Worm (Caenorhabditis elegans) whole organism, young adult: ENCODE results near the gene C15C8.5.

Source experiments
- B0336.3 ChIP-seq: fragments of 200-800 bp; sonication (Bioruptor generic); IDR thresholded peaks from 2 replicates; pipeline ENCODE4 v1.3.6; 2022; ENCODE audit warnings: missing genetic modification characterization, missing compliant biosample characterization
- C17E4.6 ChIP-seq: fragments of 200-800 bp; sonication (Bioruptor generic); IDR thresholded peaks from 2 replicates; pipeline ENCODE4 v1.3.6; 2022; ENCODE audit warnings: missing genetic modification reagents, missing genetic modification characterization, missing compliant biosample characterization
- D2030.7 ChIP-seq: fragments of 200-800 bp; sonication (Bioruptor generic); IDR thresholded peaks from 2 replicates; pipeline ENCODE4 v1.3.6; 2022; ENCODE audit warnings: missing genetic modification reagents, missing genetic modification characterization, missing compliant biosample characterization
- F22D6.2 ChIP-seq: sonication (generic microtip); optimal IDR thresholded peaks from 2 replicates; lab custom pipeline; 2016; ENCODE audit warnings: mild to moderate bottlenecking, missing genetic modification characterization, missing compliant biosample characterization
- F23B12.7 ChIP-seq: sonication (generic microtip); optimal IDR thresholded peaks from 2 replicates; lab custom pipeline; 2017; ENCODE audit warnings: missing genetic modification characterization, mild to moderate bottlenecking, missing compliant biosample characterization, antibody characterized with exemption, moderate library complexity; ENCODE audit not compliant: insufficient read depth
- F33H1.4 ChIP-seq: fragments of 200-800 bp; sonication (Bioruptor generic); IDR thresholded peaks from 2 replicates; pipeline ENCODE4 v1.3.6; 2022; ENCODE audit warnings: missing genetic modification reagents, missing genetic modification characterization, missing compliant biosample characterization
- F39B2.1 ChIP-seq: fragments of 200-800 bp; sonication (Bioruptor generic); IDR thresholded peaks from 2 replicates; pipeline ENCODE4 v1.3.6; 2022; ENCODE audit warnings: missing genetic modification reagents, missing genetic modification characterization, missing compliant biosample characterization
- F52B5.7 ChIP-seq: sonication (generic microtip); optimal IDR thresholded peaks from 2 replicates; lab custom pipeline; 2016; ENCODE audit warnings: mild to moderate bottlenecking, missing genetic modification characterization, missing compliant biosample characterization
- F55B11.4 ChIP-seq: sonication (generic microtip); optimal IDR thresholded peaks from 2 replicates; lab custom pipeline; 2016; ENCODE audit warnings: missing compliant biosample characterization, missing genetic modification characterization, borderline replicate concordance; ENCODE audit not compliant: insufficient read depth
- K11D2.4 ChIP-seq: fragments of 200-800 bp; sonication (Bioruptor generic); IDR thresholded peaks from 2 replicates; pipeline ENCODE4 v1.3.6; 2022; ENCODE audit warnings: missing genetic modification reagents, missing genetic modification characterization, missing compliant biosample characterization
- Y53G8AR.9 ChIP-seq: fragments of 200-800 bp; sonication (Bioruptor generic); conservative IDR thresholded peaks from 2 replicates; pipeline ENCODE4 v1.3.6; 2022; ENCODE audit warnings: missing genetic modification reagents, missing genetic modification characterization, missing compliant biosample characterization
- Y79H2A.3 ChIP-seq: fragments of 200-800 bp; sonication (Bioruptor generic); conservative IDR thresholded peaks from 2 replicates; pipeline ENCODE4 v1.3.6; 2022; ENCODE audit warnings: missing genetic modification reagents, missing genetic modification characterization, missing compliant biosample characterization
- Y95B8A.8 ChIP-seq: fragments of 200-800 bp; sonication (Bioruptor generic); IDR thresholded peaks from 2 replicates; pipeline ENCODE4 v1.3.6; 2022; ENCODE audit warnings: missing genetic modification reagents, missing genetic modification characterization, missing compliant biosample characterization
- aptf-3 ChIP-seq: fragments of 200-800 bp; sonication (Bioruptor generic); IDR thresholded peaks from 2 replicates; pipeline ENCODE4 v1.3.6; 2022; ENCODE audit warnings: missing genetic modification characterization, missing compliant biosample characterization
- atf-7 ChIP-seq: sonication (generic microtip); optimal IDR thresholded peaks from 2 replicates; lab custom pipeline; 2017; ENCODE audit warnings: mild to moderate bottlenecking, missing genetic modification characterization, missing compliant biosample characterization
- athp-1 ChIP-seq: sonication (generic microtip); optimal IDR thresholded peaks from 2 replicates; lab custom pipeline; 2017; ENCODE audit warnings: mild to moderate bottlenecking, missing genetic modification characterization, missing compliant biosample characterization
- attf-3 ChIP-seq: fragments of 200-800 bp; sonication (Bioruptor generic); conservative IDR thresholded peaks from 2 replicates; pipeline ENCODE4 v1.3.6; 2022; ENCODE audit warnings: missing genetic modification reagents, missing genetic modification characterization, missing compliant biosample characterization
- attf-5 ChIP-seq: fragments of 200-800 bp; sonication (Bioruptor generic); optimal IDR thresholded peaks from 2 replicates; lab custom pipeline; 2018; ENCODE audit warnings: mild to moderate bottlenecking, missing genetic modification characterization, missing compliant biosample characterization
- attf-6 ChIP-seq: fragments of 200-800 bp; sonication (Bioruptor generic); IDR thresholded peaks from 2 replicates; pipeline ENCODE4 v1.3.6; 2022; ENCODE audit warnings: missing genetic modification reagents, missing genetic modification characterization, missing compliant biosample characterization
- bed-1 ChIP-seq: fragments of 200-800 bp; sonication (Bioruptor generic); IDR thresholded peaks from 2 replicates; pipeline ENCODE4 v1.3.6; 2022; ENCODE audit warnings: missing genetic modification reagents, missing genetic modification characterization, missing compliant biosample characterization
- cebp-1 ChIP-seq, 2 experiments: fragments of 200-800 bp in 1 of 2; sonication (Bioruptor generic) in 1 of 2; sonication (generic microtip) in 1 of 2; IDR thresholded peaks in 1 of 2; optimal IDR thresholded peaks in 1 of 2; 2 replicates each; pipeline versions ENCODE4 v1.3.6 to Lab custom; 2017 to 2022; ENCODE audit warnings: missing compliant biosample characterization in 2 of 2, missing genetic modification characterization in 2 of 2, mild to moderate bottlenecking in 1 of 2, missing genetic modification reagents in 1 of 2, moderate library complexity in 1 of 2
- ceh-40 ChIP-seq: fragments of 200-800 bp; sonication (Bioruptor generic); IDR thresholded peaks from 2 replicates; pipeline ENCODE4 v1.3.6; 2022; ENCODE audit warnings: missing genetic modification characterization, missing compliant biosample characterization
- ceh-79 ChIP-seq: sonication (generic microtip); optimal IDR thresholded peaks from 2 replicates; lab custom pipeline; 2017; ENCODE audit warnings: mild to moderate bottlenecking, missing genetic modification characterization, missing compliant biosample characterization
- dpff-1 ChIP-seq: sonication (generic microtip); optimal IDR thresholded peaks from 2 replicates; lab custom pipeline; 2017; ENCODE audit warnings: mild to moderate bottlenecking, missing genetic modification characterization, missing compliant biosample characterization
- dpl-1 ChIP-seq: fragments of 150-350 bp; optimal IDR thresholded peaks from 2 replicates; lab custom pipeline; 2014; ENCODE audit warnings: missing biosample characterization, missing genetic modification reagents, missing genetic modification characterization
- fkh-3 ChIP-seq: sonication (generic microtip); optimal IDR thresholded peaks from 2 replicates; lab custom pipeline; 2016; ENCODE audit warnings: mild to moderate bottlenecking, missing genetic modification characterization, missing compliant biosample characterization
- gei-17 ChIP-seq: fragments of 200-800 bp; sonication (Bioruptor generic); optimal IDR thresholded peaks from 2 replicates; lab custom pipeline; 2018; ENCODE audit warnings: mild to moderate bottlenecking, missing genetic modification characterization, missing compliant biosample characterization
- him-1 ChIP-seq: sonication (generic microtip); optimal IDR thresholded peaks from 2 replicates; lab custom pipeline; 2016; ENCODE audit warnings: missing genotype, missing genetic modification reagents, missing genetic modification characterization, missing compliant biosample characterization
- hmg-20 ChIP-seq: fragments of 200-800 bp; sonication (Bioruptor generic); IDR thresholded peaks from 2 replicates; pipeline ENCODE4 v1.3.6; 2022; ENCODE audit warnings: missing genetic modification reagents, missing genetic modification characterization, missing compliant biosample characterization
- hrde-1 ChIP-seq: sonication (generic microtip); optimal IDR thresholded peaks from 2 replicates; lab custom pipeline; 2016; ENCODE audit warnings: missing genetic modification characterization, mild to moderate bottlenecking, missing compliant biosample characterization, moderate library complexity, missing genotype, missing genetic modification reagents, borderline replicate concordance
- let-607 ChIP-seq, 2 experiments: fragments of 200-800 bp in 1 of 2; sonication (Bioruptor generic) in 1 of 2; sonication (generic microtip) in 1 of 2; optimal IDR thresholded peaks; 2 replicates each; lab custom pipeline; 2016 to 2018; ENCODE audit warnings: mild to moderate bottlenecking in 2 of 2, missing compliant biosample characterization in 2 of 2, missing genetic modification characterization in 2 of 2, moderate library complexity in 2 of 2, missing genotype in 1 of 2
- lin-35 ChIP-seq, 3 experiments: fragments of 150-350 bp in 2 of 3; sonication (generic microtip) in 1 of 3; optimal IDR thresholded peaks; 2 replicates each; lab custom pipeline; 2014 to 2018; ENCODE audit warnings: missing biosample characterization in 3 of 3, missing genetic modification characterization in 3 of 3, missing genetic modification reagents in 3 of 3
- lin-40 ChIP-seq: sonication (generic microtip); optimal IDR thresholded peaks from 2 replicates; lab custom pipeline; 2016; ENCODE audit warnings: missing genetic modification characterization, mild to moderate bottlenecking, missing compliant biosample characterization, missing genotype, missing genetic modification reagents
- madf-6 ChIP-seq: fragments of 200-800 bp; sonication (Bioruptor generic); IDR thresholded peaks from 2 replicates; pipeline ENCODE4 v1.3.6; 2022; ENCODE audit warnings: missing genetic modification reagents, missing genetic modification characterization, missing compliant biosample characterization
- nfya-1 ChIP-seq: sonication (generic microtip); optimal IDR thresholded peaks from 2 replicates; lab custom pipeline; 2017; ENCODE audit warnings: antibody characterized with exemption, missing compliant biosample characterization, missing genetic modification characterization, borderline replicate concordance; ENCODE audit not compliant: insufficient read depth
- nfyb-1 ChIP-seq: fragments of 200-800 bp; sonication (Bioruptor generic); IDR thresholded peaks from 2 replicates; pipeline ENCODE4 v1.3.6; 2022; ENCODE audit warnings: missing genetic modification reagents, missing genetic modification characterization, missing compliant biosample characterization
- nhr-179 ChIP-seq: sonication (generic microtip); optimal IDR thresholded peaks from 2 replicates; lab custom pipeline; 2016; ENCODE audit warnings: mild to moderate bottlenecking, missing genetic modification characterization, missing compliant biosample characterization
- nhr-27 ChIP-seq: fragments of 200-800 bp; sonication (Bioruptor generic); optimal IDR thresholded peaks from 2 replicates; lab custom pipeline; 2018; ENCODE audit warnings: mild to moderate bottlenecking, missing genetic modification characterization, moderate library complexity, missing compliant biosample characterization
- rpc-1 ChIP-seq, 2 experiments: fragments of 150-350 bp in 1 of 2; sonication (generic microtip) in 1 of 2; optimal IDR thresholded peaks; 2 replicates each; lab custom pipeline; 2014 to 2018; ENCODE audit warnings: missing biosample characterization in 1 of 2, missing genetic modification characterization in 1 of 2, missing genetic modification reagents in 1 of 2, missing genotype in 1 of 2
- sdz-38 ChIP-seq: sonication (generic microtip); optimal IDR thresholded peaks from 2 replicates; lab custom pipeline; 2016; ENCODE audit warnings: missing genotype, missing genetic modification characterization, missing compliant biosample characterization
- sea-2 ChIP-seq: fragments of 200-800 bp; sonication (Bioruptor generic); IDR thresholded peaks from 2 replicates; pipeline ENCODE4 v1.3.6; 2022; ENCODE audit warnings: missing genetic modification characterization, missing compliant biosample characterization
- sptf-2 ChIP-seq: fragments of 200-800 bp; sonication (Bioruptor generic); optimal IDR thresholded peaks from 2 replicates; lab custom pipeline; 2018; ENCODE audit warnings: mild to moderate bottlenecking, missing genetic modification characterization, missing compliant biosample characterization
- tbp1 ChIP-seq: fragments of 200-800 bp; sonication (Bioruptor generic); optimal IDR thresholded peaks from 2 replicates; lab custom pipeline; 2018; ENCODE audit warnings: mild to moderate bottlenecking, missing genetic modification characterization, missing compliant biosample characterization
- tbx-9 ChIP-seq: sonication (generic microtip); optimal IDR thresholded peaks from 2 replicates; lab custom pipeline; 2016; ENCODE audit warnings: borderline replicate concordance, missing genetic modification characterization, inconsistent platforms, missing compliant biosample characterization
- tlf-1 ChIP-seq: fragments of 200-800 bp; sonication (Bioruptor generic); optimal IDR thresholded peaks from 2 replicates; lab custom pipeline; 2018; ENCODE audit warnings: mild to moderate bottlenecking, missing genetic modification characterization, missing compliant biosample characterization
- zim-3 ChIP-seq: sonication (generic microtip); optimal IDR thresholded peaks from 2 replicates; lab custom pipeline; 2017; ENCODE audit warnings: mild to moderate bottlenecking, missing genetic modification characterization, moderate library complexity, missing compliant biosample characterization
- ztf-18 ChIP-seq: sonication (generic microtip); optimal IDR thresholded peaks from 2 replicates; lab custom pipeline; 2016; ENCODE audit warnings: missing genotype, mild to moderate bottlenecking, missing genetic modification characterization, missing compliant biosample characterization

The C15C8.5 gene

DNA sequence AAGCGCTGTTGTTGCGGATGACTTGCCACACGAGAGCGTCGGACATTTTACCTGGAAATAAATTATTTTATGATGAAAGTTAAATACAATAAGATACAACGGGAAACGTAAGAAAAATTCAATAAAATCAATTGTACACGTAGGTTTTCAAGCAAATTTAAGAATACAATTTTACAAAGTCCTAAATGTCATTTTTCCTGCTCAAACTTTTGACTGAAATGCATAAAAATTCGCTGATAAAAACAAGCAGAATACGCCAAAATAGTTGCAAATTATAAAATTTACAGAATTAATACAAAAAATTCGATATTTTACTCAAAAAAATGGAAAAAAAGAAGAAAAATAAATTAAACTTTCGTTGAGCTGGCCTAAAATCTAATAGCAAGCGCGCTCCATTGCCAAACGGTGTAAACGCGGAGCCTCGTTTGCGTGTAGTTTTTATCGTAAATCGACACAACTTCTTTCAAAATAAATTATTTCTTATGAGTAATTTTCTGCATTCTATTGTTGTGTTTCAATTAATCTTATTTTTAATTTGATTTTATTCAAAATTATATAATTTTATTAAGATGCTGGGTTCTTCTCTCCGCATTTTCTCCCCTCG, 19.6 kb upstream of the C15C8.5 start, which contains the start of the genes rpl-28 and mrpl-49 (continued):
- TF ChIP-seq F39B2.1 (GFP tag; lab: Robert Waterston, UW) (no peak), dpff-1 (tag; lab: Kevin White, UChicago) (no peak), lin-35 (GFP tag; optimal IDR thresholded peaks at IDR 0.05; lab: Kevin White, UChicago) (peak in 1 of 3 experiments; percentile 76), B0336.3 (GFP tag; lab: Robert Waterston, UW) (no peak), F52B5.7 (tag; lab: Kevin White, UChicago) (no peak), D2030.7 (GFP tag; lab: Robert Waterston, UW) (peak; percentile 42; the same call in 1 of the 2 replicates), nfyb-1 (no peak), ceh-79 (tag; lab: Kevin White, UChicago) (no peak), hmg-20 (GFP tag; lab: Robert Waterston, UW) (no peak), tbx-9 (tag; lab: Kevin White, UChicago) (no peak), madf-6 (GFP tag; lab: Robert Waterston, UW) (no peak), Y95B8A.8 (no peak), C17E4.6 (no peak), tbp1 (GFP tag; lab: Kevin White, UChicago) (peak; percentile 58), ztf-18 (tag; lab: Kevin White, UChicago) (peak; percentile 40), gei-17 (no peak), F33H1.4 (GFP tag; lab: Robert Waterston, UW) (peak; percentile 46; the same call in 1 of the 2 replicates), lin-40 (peak; percentile 57), him-1 (tag; lab: Kevin White, UChicago) (no peak), bed-1 (GFP tag; lab: Robert Waterston, UW) (no peak), nhr-27 (tag; lab: Kevin White, UChicago) (no peak), F55B11.4 (tag; lab: Kevin White, UChicago) (no peak), let-607 (tag; optimal IDR thresholded peaks at IDR 0.05; lab: Kevin White, UChicago) (no peak), sea-2 (GFP tag; lab: Robert Waterston, UW) (no peak), aptf-3 (no peak), F23B12.7 (peak; percentile 91), atf-7 (no peak), zim-3 (tag; lab: Kevin White, UChicago) (no peak), attf-5 (GFP tag; lab: Kevin White, UChicago) (peak; percentile 95), cebp-1 (GFP tag; IDR thresholded peaks at IDR 0.05; lab: Robert Waterston, UW) (no peak), cebp-1 (tag; optimal IDR thresholded peaks at IDR 0.05; lab: Kevin White, UChicago) (peak; percentile 68), sptf-2 (GFP tag; lab: Kevin White, UChicago) (no peak), athp-1 (tag; lab: Kevin White, UChicago) (no peak), ceh-40 (GFP tag; lab: Robert Waterston, UW) (no peak), rpc-1 (optimal IDR thresholded peaks at IDR 0.05; lab: Kevin White, UChicago) (no peak), rpc-1 (tag; optimal IDR thresholded peaks at IDR 0.05; lab: Kevin White, UChicago) (no peak), Y53G8AR.9 (peak; percentile 48; the same call in 1 of the 2 replicates), attf-6 (GFP tag; lab: Robert Waterston, UW) (no peak), dpl-1 (GFP tag; lab: Kevin White, UChicago) (no peak), nfya-1 (no peak), F22D6.2 (tag; lab: Kevin White, UChicago) (no peak), sdz-38 (tag; lab: Kevin White, UChicago) (no peak), K11D2.4 (no peak), tlf-1 (GFP tag; lab: Kevin White, UChicago) (no peak), hrde-1 (tag; lab: Kevin White, UChicago) (no peak), attf-3 (GFP tag; lab: Robert Waterston, UW) (peak; percentile 99), nhr-179 (no peak), fkh-3 (no peak), Y79H2A.3 (GFP tag; lab: Robert Waterston, UW) (no peak)
- TF ChIP-seq, all 124 proteins: peak for 28
